Worm (Caenorhabditis elegans): ENCODE data around the gene pgp-3.

- TF ChIP-seq ztf-11 (tag; optimal IDR thresholded peaks at IDR 0.05) (no peak), unc-39 (tag; optimal IDR thresholded peaks at IDR 0.05) (no peak), lin-13 (tag; optimal IDR thresholded peaks at IDR 0.05) (no peak), nhr-28 (tag; optimal IDR thresholded peaks at IDR 0.05) (no peak), lsy-2 (tag; optimal IDR thresholded peaks at IDR 0.05) (no peak), nhr-12 (tag; optimal IDR thresholded peaks at IDR 0.05) (no peak), elt-1 (tag; optimal IDR thresholded peaks at IDR 0.05; ENCODE audit: borderline replicate concordance, insufficient read depth) (no peak), M03D4.4 (tag; optimal IDR thresholded peaks at IDR 0.05) (no peak), cnd-1 (tag; optimal IDR thresholded peaks at IDR 0.05) (no peak), mep-1 (tag; optimal IDR thresholded peaks at IDR 0.05) (no peak), hlh-1 (tag; optimal IDR thresholded peaks at IDR 0.05) (no peak), lin-32 (GFP tag; optimal IDR thresholded peaks at IDR 0.05) (no peak), unc-62 (GFP tag; optimal IDR thresholded peaks at IDR 0.05) (no peak), nhr-2 (tag; optimal IDR thresholded peaks at IDR 0.05) (no peak)
Measured at ce11 chrX:11367087-11367486, 15.1 kb downstream of the pgp-3 start.

All from whole organism, mixed stage, embryonic.